Fruit fly (Drosophila melanogaster): ENCODE data around the gene Itgbn.

The Itgbn gene

DNA sequence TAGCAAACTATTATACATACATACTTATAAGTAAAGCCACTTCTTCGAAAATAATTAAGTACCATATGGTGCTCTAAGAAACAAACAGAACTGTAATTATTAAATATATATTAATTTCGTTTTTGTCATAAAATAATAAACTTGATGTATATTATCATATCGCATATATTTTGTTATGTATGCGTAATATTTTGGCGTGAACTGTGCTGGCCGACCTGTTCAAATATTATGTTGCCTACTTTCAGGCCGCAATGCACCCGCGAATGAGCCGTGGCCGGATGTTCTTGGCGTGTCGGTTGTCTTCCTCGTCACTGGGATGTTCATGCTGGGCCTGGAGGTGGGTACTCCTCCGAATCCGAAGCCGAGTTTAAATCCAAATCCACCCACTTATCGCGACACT, 25.0 kb downstream of the Itgbn start:
- TF ChIP-seq CG15073 (GFP tag; optimal IDR thresholded peaks at IDR 0.05) (peak; percentile 95), CG8388 (GFP tag; optimal IDR thresholded peaks at IDR 0.05) (peak; percentile 68), CG11560 (tag; IDR thresholded peaks at IDR 0.05) (no peak), CG3847 (GFP tag; IDR thresholded peaks at IDR 0.05) (no peak), CG10565 (GFP tag; optimal IDR thresholded peaks at IDR 0.05) (no peak), CG11456 (GFP tag; IDR thresholded peaks at IDR 0.05) (0 out of 3 replicates have a peak, but pooled peaks have one; percentile 18)

dm6 chr2L:21082444-21083201, 29.8 kb downstream of the Itgbn start, which contains the start of gene CG33511:
Gene CG33511, minus strand, starts transcription at chr2L:21082494.
- TF ChIP-seq Ets65A (GFP tag) = peak; percentile 55
- no peak for TF ChIP-seq lov (optimal IDR thresholded peaks at IDR 0.05)
- no peak for TF ChIP-seq lov (GFP tag; IDR thresholded peaks at IDR 0.05)
- no peak for TF ChIP-seq sens-2 (GFP tag; IDR thresholded peaks at IDR 0.05)
- TF ChIP-seq Drgx (GFP tag; IDR thresholded peaks at IDR 0.05) = no peak
- no peak for TF ChIP-seq NC2β (GFP tag; optimal IDR thresholded peaks at IDR 0.05)
- no peak for TF ChIP-seq CG10979 (tag; optimal IDR thresholded peaks at IDR 0.05)
- TF ChIP-seq CG10462 (GFP tag; optimal IDR thresholded peaks at IDR 0.05) = no peak
- TF ChIP-seq chinmo (GFP tag; IDR thresholded peaks at IDR 0.05; ENCODE audit: partially characterized antibody) = no peak
- no peak for TF ChIP-seq CG8765 (GFP tag; IDR thresholded peaks at IDR 0.05)
- no peak for TF ChIP-seq CG2712 (tag; optimal IDR thresholded peaks at IDR 0.05)
- no peak for TF ChIP-seq CG12769 (tag; optimal IDR thresholded peaks at IDR 0.05)
- peak; percentile 85 for TF ChIP-seq CG15479 (GFP tag; optimal IDR thresholded peaks at IDR 0.05)
- TF ChIP-seq wek (GFP tag; optimal IDR thresholded peaks at IDR 0.05) = no peak
- no peak for TF ChIP-seq CG5180 (GFP tag; optimal IDR thresholded peaks at IDR 0.05)

DNA sequence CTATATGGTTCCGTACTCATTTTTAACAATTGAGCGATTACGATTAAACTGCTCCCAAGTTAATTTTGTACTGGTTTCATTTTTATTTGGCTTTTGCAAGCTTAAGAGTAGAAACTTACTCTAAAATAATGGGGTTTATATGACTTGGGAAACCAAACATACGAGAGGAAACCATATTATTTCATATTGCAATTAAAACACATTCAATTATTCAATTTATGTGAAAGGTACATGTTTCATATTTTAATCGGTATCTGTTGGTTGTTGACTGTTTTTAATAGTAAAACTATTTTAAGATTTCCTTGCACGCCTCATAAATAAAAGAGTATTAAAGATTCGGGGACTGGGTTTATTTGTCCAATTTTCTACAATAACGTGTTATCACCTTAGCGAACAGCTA, 31.4 kb downstream of the Itgbn start, which contains the start of gene CG33510:
TSS of gene CG33510 (minus strand) at position 59 of the 400 bp plus-strand sequence.
- TF ChIP-seq exex (tag; optimal IDR thresholded peaks at IDR 0.05) = peak; percentile 5
- TF ChIP-seq CG12219 (GFP tag; optimal IDR thresholded peaks at IDR 0.05) = no peak

dm6 chr2L:21086406-21086805, 33.6 kb downstream of the Itgbn start, which contains the start of gene CG33509:
Gene CG33509, minus strand, starts transcription at chr2L:21086506.
- TF ChIP-seq CG4854 (GFP tag; optimal IDR thresholded peaks at IDR 0.05) = no peak
- peak; percentile 24 for TF ChIP-seq CG9437 (GFP tag; optimal IDR thresholded peaks at IDR 0.05)
- TF ChIP-seq CG2678 (tag; optimal IDR thresholded peaks at IDR 0.05) = no peak
- peak; percentile 83 for TF ChIP-seq z (GFP tag; IDR thresholded peaks at IDR 0.05)
- no peak for TF ChIP-seq CG5180 (GFP tag; optimal IDR thresholded peaks at IDR 0.05)
- no peak for TF ChIP-seq CG16779 (GFP tag; IDR thresholded peaks at IDR 0.05)

DNA sequence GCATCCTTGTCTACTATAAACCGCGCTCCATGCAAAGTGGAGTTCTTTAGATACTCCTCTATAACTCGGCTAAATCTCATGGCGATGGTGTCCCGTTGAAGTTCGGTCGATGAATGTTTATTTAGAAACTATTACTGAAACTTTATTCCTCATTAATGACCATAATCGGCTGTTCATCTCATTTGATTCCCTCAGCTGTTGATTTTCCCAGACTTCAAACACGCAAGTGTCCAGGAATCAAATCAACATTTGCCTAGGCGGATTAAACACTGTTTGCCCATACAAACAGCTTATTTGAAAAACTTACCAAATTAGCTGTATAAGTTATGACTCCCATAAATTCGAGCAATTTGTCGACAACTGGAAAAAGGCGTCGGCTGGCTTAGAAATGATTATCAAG, 35.8 kb downstream of the Itgbn start, which contains the start of gene ppk13:
TSS of gene ppk13 (minus strand) at position 101 of the 400 bp plus-strand sequence.
- TF ChIP-seq seq (GFP tag; IDR thresholded peaks at IDR 0.05) = no peak
- TF ChIP-seq nom (GFP tag; optimal IDR thresholded peaks at IDR 0.05) = no peak
- TF ChIP-seq zen2 (GFP tag; IDR thresholded peaks at IDR 0.05; ENCODE audit: partially characterized antibody) = no peak
- TF ChIP-seq NfI (GFP tag; optimal IDR thresholded peaks at IDR 0.05) = no peak
- TF ChIP-seq Vsx1 (GFP tag; optimal IDR thresholded peaks at IDR 0.05) = no peak

All from whole organism, embryonic.